Fruit fly (Drosophila melanogaster): ENCODE data around the gene unc79.

Gene unc79

DNA sequence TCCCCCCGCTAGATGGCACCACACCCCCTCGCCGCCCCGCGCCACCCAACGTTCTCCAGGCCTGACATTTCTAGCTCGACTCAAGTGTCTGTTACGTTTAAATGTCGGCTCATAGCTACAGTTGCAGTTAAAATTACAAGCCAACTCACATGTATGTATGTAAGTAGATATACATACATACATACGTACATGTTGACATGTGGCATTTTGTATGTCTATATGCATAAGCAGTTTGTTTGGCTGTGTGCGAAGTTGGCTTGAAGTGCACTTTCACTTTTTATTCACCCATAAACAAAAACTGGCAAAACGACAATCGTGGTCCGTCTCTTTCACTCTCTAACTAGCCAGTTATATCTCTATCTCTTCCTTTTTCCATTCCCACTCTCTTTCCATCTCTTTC is 63.1 kb downstream of the unc79 start:
- no peak for TF ChIP-seq CG15710 (tag; optimal IDR thresholded peaks at IDR 0.05)
- no peak for TF ChIP-seq D1 (tag; optimal IDR thresholded peaks at IDR 0.05)
- no peak for TF ChIP-seq CG32121 (GFP tag; IDR thresholded peaks at IDR 0.05)
- TF ChIP-seq CG14655 (GFP tag; optimal IDR thresholded peaks at IDR 0.05): no peak
- TF ChIP-seq gl (tag; optimal IDR thresholded peaks at IDR 0.05): no peak
- TF ChIP-seq CG4496 (GFP tag; IDR thresholded peaks at IDR 0.05): no peak
- TF ChIP-seq fd96Ca (GFP tag; IDR thresholded peaks at IDR 0.05): no peak
- no peak for TF ChIP-seq CG17806 (tag; optimal IDR thresholded peaks at IDR 0.05)
- no peak for TF ChIP-seq CG10348 (GFP tag; IDR thresholded peaks at IDR 0.05)
- TF ChIP-seq EcR (GFP tag; optimal IDR thresholded peaks at IDR 0.05): no peak
- no peak for TF ChIP-seq CG9948 (tag; optimal IDR thresholded peaks at IDR 0.05)
- no peak for TF ChIP-seq Snoo (tag; optimal IDR thresholded peaks at IDR 0.05)
- no peak for TF ChIP-seq CG8301 (tag; optimal IDR thresholded peaks at IDR 0.05)
- TF ChIP-seq CG13204 (GFP tag; optimal IDR thresholded peaks at IDR 0.05): no peak
- no peak for TF ChIP-seq Ets98B (GFP tag; IDR thresholded peaks at IDR 0.05)
- no peak for TF ChIP-seq CG8159 (tag; optimal IDR thresholded peaks at IDR 0.05)
- no peak for TF ChIP-seq rn (GFP tag; IDR thresholded peaks at IDR 0.05)

DNA sequence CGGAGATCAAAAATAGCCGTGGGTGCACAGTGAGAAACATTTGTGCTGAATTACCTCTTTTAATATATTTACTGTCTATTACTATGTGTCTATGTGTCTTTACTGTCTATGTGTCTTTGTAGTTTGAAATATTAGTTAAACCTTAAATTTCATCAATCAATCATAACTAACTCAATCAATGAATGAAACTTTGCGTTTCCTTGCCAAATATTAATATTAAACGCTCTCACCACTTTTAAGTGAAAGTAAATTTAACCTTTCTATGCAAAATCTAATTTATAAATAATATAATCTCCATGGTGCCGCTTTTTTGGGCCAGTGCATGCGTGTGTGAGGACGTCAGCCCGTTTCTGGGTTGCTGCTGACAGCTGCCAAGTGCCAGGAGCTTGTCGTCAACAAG is 64.7 kb downstream of the unc79 start:
- peak; percentile 41 for TF ChIP-seq Ets98B (GFP tag; IDR thresholded peaks at IDR 0.05)
- TF ChIP-seq Pif1A (GFP tag; optimal IDR thresholded peaks at IDR 0.05): peak; percentile 71
- TF ChIP-seq CG15710 (tag; optimal IDR thresholded peaks at IDR 0.05): peak; percentile 74
- peak; percentile 88 for TF ChIP-seq CG14655 (GFP tag; optimal IDR thresholded peaks at IDR 0.05)
- no peak for TF ChIP-seq D1 (tag; optimal IDR thresholded peaks at IDR 0.05)
- TF ChIP-seq CG12605 (GFP tag; IDR thresholded peaks at IDR 0.05): no peak
- TF ChIP-seq CG4496 (GFP tag; IDR thresholded peaks at IDR 0.05): 0 out of 3 replicates have a peak, but pooled peaks have one; percentile 27
- TF ChIP-seq EcR (GFP tag; optimal IDR thresholded peaks at IDR 0.05): no peak
- peak; percentile 83 for TF ChIP-seq CG8301 (tag; optimal IDR thresholded peaks at IDR 0.05)
- TF ChIP-seq Snoo (tag; optimal IDR thresholded peaks at IDR 0.05): peak; percentile 17
- TF ChIP-seq rn (GFP tag; IDR thresholded peaks at IDR 0.05): peak; percentile 44; the same call in 1 of the 2 replicates
- TF ChIP-seq gl (tag; optimal IDR thresholded peaks at IDR 0.05): no peak
- TF ChIP-seq CG8159 (tag; optimal IDR thresholded peaks at IDR 0.05): peak; percentile 81
- TF ChIP-seq CG32121 (GFP tag; IDR thresholded peaks at IDR 0.05): peak; percentile 73; the same call in 1 of the 2 replicates
- TF ChIP-seq Pif1B (GFP tag; optimal IDR thresholded peaks at IDR 0.05): peak; percentile 47
- TF ChIP-seq CG13204 (GFP tag; optimal IDR thresholded peaks at IDR 0.05): peak; percentile 29
- TF ChIP-seq CG10348 (GFP tag; IDR thresholded peaks at IDR 0.05): peak; percentile 45; the same call in 1 of the 2 replicates
- peak; percentile 72 for TF ChIP-seq CG17806 (tag; optimal IDR thresholded peaks at IDR 0.05)
- peak; percentile 77 for TF ChIP-seq CG9948 (tag; optimal IDR thresholded peaks at IDR 0.05)
- no peak for TF ChIP-seq fd96Ca (GFP tag; IDR thresholded peaks at IDR 0.05)
- peak; percentile 62 for TF ChIP-seq CG34367 (tag; optimal IDR thresholded peaks at IDR 0.05)
